Worm (Caenorhabditis elegans) whole organism, L4/young adult: ENCODE measurements around the gene T13F3.6.

ENCODE experiments used
- W03F9.2 ChIP-seq: fragments of 150-350 bp; optimal IDR thresholded peaks from 2 replicates; lab custom pipeline; 2014; ENCODE audit warnings: missing biosample characterization, missing genetic modification characterization
- dao-5 ChIP-seq: sonication (generic microtip); optimal IDR thresholded peaks from 2 replicates; lab custom pipeline; 2016; ENCODE audit warnings: missing genotype, missing genetic modification characterization, moderate library complexity, missing compliant biosample characterization

ce11 chrV:16298669-16299068 is 27.6 kb upstream of the T13F3.6 start, which contains the start of gene srbc-84:
- TF ChIP-seq dao-5 (tag; lab: Kevin White, UChicago) (no peak), W03F9.2 (tag; lab: Kevin White, UChicago) (no peak)
